Worm (Caenorhabditis elegans): ENCODE measurements around the gene agr-1.
A peak's percentile ranks its signal among the peaks of the same experiment; 100 is the strongest.

Gene agr-1

DNA sequence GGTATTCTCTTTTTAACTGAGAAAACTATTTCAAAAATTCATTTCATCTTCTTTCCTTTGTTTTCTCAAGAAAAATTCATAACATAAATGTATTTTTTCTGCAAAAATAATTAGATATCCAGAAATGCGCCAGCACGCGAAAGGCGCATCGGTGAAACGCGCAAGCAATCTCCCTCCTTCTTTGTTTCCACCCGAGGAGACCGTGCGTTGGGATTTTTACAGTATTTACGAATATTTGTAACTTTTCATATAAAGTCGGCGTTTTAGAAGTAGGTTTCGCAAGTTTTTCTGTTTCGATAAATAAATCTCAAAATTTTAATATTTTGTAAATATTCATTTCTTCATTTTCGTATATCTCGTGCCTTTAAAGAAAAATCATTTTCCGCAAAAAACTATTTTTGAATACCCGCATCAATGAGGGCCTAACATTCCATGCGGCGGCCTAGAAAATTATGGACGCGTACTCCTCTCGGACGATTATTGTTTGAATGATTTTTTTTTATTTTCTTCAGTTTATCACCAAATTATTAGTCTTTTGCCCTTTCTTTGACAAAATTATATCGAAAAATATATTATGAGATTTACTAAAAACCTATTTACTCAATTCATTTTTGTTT is 1.6 kb upstream of the agr-1 start, which contains the start of gene ssup-72 (continued):
- TF ChIP-seq lsy-12 (tag; optimal IDR thresholded peaks at IDR 0.05) (peak; percentile 30), ZK546.5 (tag; optimal IDR thresholded peaks at IDR 0.05) (no peak), fkh-10 (GFP tag; optimal IDR thresholded peaks at IDR 0.05) (no peak), pha-4 (tag; optimal IDR thresholded peaks at IDR 0.05) (peak; percentile 72), elt-2 (tag; optimal IDR thresholded peaks at IDR 0.05) (peak; percentile 15), fkh-2 (tag; optimal IDR thresholded peaks at IDR 0.05) (no peak), nhr-76 (tag; optimal IDR thresholded peaks at IDR 0.05) (no peak), R02D3.7 (tag; optimal IDR thresholded peaks at IDR 0.05) (no peak), nhr-43 (tag; optimal IDR thresholded peaks at IDR 0.05; ENCODE audit: poor library complexity, severe bottlenecking) (peak; percentile 90), ceh-28 (tag; optimal IDR thresholded peaks at IDR 0.05) (no peak), egl-5 (tag; optimal IDR thresholded peaks at IDR 0.05) (peak; percentile 1), skn-1 (tag; optimal IDR thresholded peaks at IDR 0.05) (no peak), ztf-11 (tag; optimal IDR thresholded peaks at IDR 0.05) (no peak)

ce11 chrII:6772482-6772881 is 2.5 kb downstream of the agr-1 start:
- no peak for TF ChIP-seq unc-62 (GFP tag; optimal IDR thresholded peaks at IDR 0.05)
- TF ChIP-seq sea-2 (GFP tag; optimal IDR thresholded peaks at IDR 0.05), result no peak
- TF ChIP-seq ZK546.5 (tag; optimal IDR thresholded peaks at IDR 0.05), result no peak
- no peak for TF ChIP-seq eor-1 (tag; optimal IDR thresholded peaks at IDR 0.05)
- TF ChIP-seq pqm-1 (tag; optimal IDR thresholded peaks at IDR 0.05), result no peak
- TF ChIP-seq ama-1 (optimal IDR thresholded peaks at IDR 0.05), result no peak
- no peak for TF ChIP-seq egl-27 (tag; optimal IDR thresholded peaks at IDR 0.05)
- TF ChIP-seq ceh-9 (tag; optimal IDR thresholded peaks at IDR 0.05), result no peak
- no peak for TF ChIP-seq nhr-237 (tag; optimal IDR thresholded peaks at IDR 0.05)
- no peak for TF ChIP-seq lsy-12 (tag; optimal IDR thresholded peaks at IDR 0.05)
- TF ChIP-seq elt-3 (tag; optimal IDR thresholded peaks at IDR 0.05), result no peak
- no peak for TF ChIP-seq pha-4 (tag; optimal IDR thresholded peaks at IDR 0.05)
- no peak for TF ChIP-seq nhr-76 (tag; optimal IDR thresholded peaks at IDR 0.05)
- no peak for TF ChIP-seq zag-1 (tag; optimal IDR thresholded peaks at IDR 0.05)

ce11 chrII:6770030-6770429 is 4.9 kb downstream of the agr-1 start:
- TF ChIP-seq ceh-82 (tag; optimal IDR thresholded peaks at IDR 0.05), result no peak
- TF ChIP-seq nhr-76 (tag; optimal IDR thresholded peaks at IDR 0.05), result no peak
- TF ChIP-seq nhr-11 (tag; optimal IDR thresholded peaks at IDR 0.05), result no peak

- TF ChIP-seq lin-15B (tag; optimal IDR thresholded peaks at IDR 0.05) (no peak), elt-2 (tag; optimal IDR thresholded peaks at IDR 0.05) (peak; percentile 41)
Observed at ce11 chrII:6768014-6768413, 7.0 kb downstream of the agr-1 start, which contains the start of gene F41G3.18. TSS of gene F41G3.18 (plus strand) at chrII:6768314.

ce11 chrII:6764734-6765133 is 10.2 kb downstream of the agr-1 start, which contains the start of gene nlp-50:
TSS of gene nlp-50 (plus strand) at chrII:6765034.
- TF ChIP-seq ceh-9 (tag; optimal IDR thresholded peaks at IDR 0.05) (no peak), tbx-2 (tag; optimal IDR thresholded peaks at IDR 0.05) (no peak), snpc-4 (tag; optimal IDR thresholded peaks at IDR 0.05) (no peak), pha-4 (tag; optimal IDR thresholded peaks at IDR 0.05) (no peak), fkh-10 (GFP tag; optimal IDR thresholded peaks at IDR 0.05) (no peak), nhr-11 (tag; optimal IDR thresholded peaks at IDR 0.05) (no peak), ztf-4 (tag; optimal IDR thresholded peaks at IDR 0.05) (no peak), ztf-11 (tag; optimal IDR thresholded peaks at IDR 0.05) (no peak), ceh-82 (tag; optimal IDR thresholded peaks at IDR 0.05) (no peak), nhr-23 (tag; optimal IDR thresholded peaks at IDR 0.05) (no peak), fkh-2 (tag; optimal IDR thresholded peaks at IDR 0.05) (no peak), egl-27 (tag; optimal IDR thresholded peaks at IDR 0.05) (no peak)

- TF ChIP-seq ceh-28 (tag; optimal IDR thresholded peaks at IDR 0.05) (no peak), ceh-16 (tag; optimal IDR thresholded peaks at IDR 0.05) (no peak), tbx-2 (tag; optimal IDR thresholded peaks at IDR 0.05) (no peak), egl-5 (tag; optimal IDR thresholded peaks at IDR 0.05) (no peak), snpc-4 (tag; optimal IDR thresholded peaks at IDR 0.05) (no peak), elt-2 (tag; optimal IDR thresholded peaks at IDR 0.05) (no peak), fkh-10 (GFP tag; optimal IDR thresholded peaks at IDR 0.05) (no peak), lin-15B (tag; optimal IDR thresholded peaks at IDR 0.05) (no peak)
Observed at ce11 chrII:6756232-6756631, 18.7 kb downstream of the agr-1 start, which contains the start of gene F41G3.3. TSS of gene F41G3.3 (plus strand) at chrII:6756532.

Measured in whole organism, L3 larva.